Fruit fly (Drosophila melanogaster) whole organism, pupa: ENCODE results near the gene CG33639.

Source experiments
- CG10348 ChIP-seq: fragments of 200-800 bp; sonication (Bioruptor generic); IDR thresholded peaks from 2 replicates; pipeline ENCODE4 v1.3.6; 2022; ENCODE audit warnings: missing biosample characterization, missing genetic modification characterization
- CG12605 ChIP-seq: fragments of 200-800 bp; sonication (Bioruptor generic); IDR thresholded peaks from 2 replicates; pipeline ENCODE4 v1.3.6; 2022; ENCODE audit warnings: missing biosample characterization, missing genetic modification characterization
- CG13204 ChIP-seq: fragments of 200-800 bp; sonication (Bioruptor generic); optimal IDR thresholded peaks from 2 replicates; lab custom pipeline; 2018; ENCODE audit warnings: missing biosample characterization, mild to moderate bottlenecking, missing genetic modification characterization, moderate library complexity
- CG14655 ChIP-seq: fragments of 200-800 bp; sonication (Bioruptor generic); optimal IDR thresholded peaks from 3 replicates; lab custom pipeline; 2017; ENCODE audit warnings: mild to moderate bottlenecking, missing biosample characterization, missing genetic modification reagents, missing genetic modification characterization
- CG15710 ChIP-seq: fragments of 200-800 bp; sonication (Bioruptor generic); optimal IDR thresholded peaks from 2 replicates; lab custom pipeline; 2018; ENCODE audit warnings: missing biosample characterization, mild to moderate bottlenecking, missing genetic modification characterization, moderate library complexity
- CG17806 ChIP-seq: fragments of 200-800 bp; sonication (Bioruptor generic); optimal IDR thresholded peaks from 2 replicates; lab custom pipeline; 2018; ENCODE audit warnings: missing biosample characterization, mild to moderate bottlenecking, missing genetic modification characterization, moderate library complexity
- CG32121 ChIP-seq: fragments of 200-800 bp; sonication (Bioruptor generic); IDR thresholded peaks from 2 replicates; pipeline ENCODE4 v1.3.6; 2022; ENCODE audit warnings: missing biosample characterization, missing genetic modification characterization
- CG34367 ChIP-seq: fragments of 200-800 bp; sonication (Bioruptor generic); optimal IDR thresholded peaks from 2 replicates; lab custom pipeline; 2018; ENCODE audit warnings: missing biosample characterization, mild to moderate bottlenecking, missing genetic modification characterization
- CG4496 ChIP-seq: fragments of 200-800 bp; sonication (Bioruptor generic); IDR thresholded peaks from 3 replicates; pipeline ENCODE4 v1.3.6; 2022; ENCODE audit warnings: missing biosample characterization, missing genetic modification characterization
- CG8159 ChIP-seq: fragments of 200-800 bp; sonication (Bioruptor generic); optimal IDR thresholded peaks from 3 replicates; lab custom pipeline; 2018; ENCODE audit warnings: missing biosample characterization, mild to moderate bottlenecking, missing genetic modification characterization, moderate library complexity
- CG8301 ChIP-seq: fragments of 200-800 bp; sonication (Bioruptor generic); optimal IDR thresholded peaks from 2 replicates; lab custom pipeline; 2018; ENCODE audit warnings: missing biosample characterization, mild to moderate bottlenecking, missing genetic modification characterization
- CG9948 ChIP-seq: fragments of 200-800 bp; sonication (Bioruptor generic); optimal IDR thresholded peaks from 2 replicates; lab custom pipeline; 2018; ENCODE audit warnings: missing biosample characterization, mild to moderate bottlenecking, missing genetic modification characterization, moderate library complexity
- D1 ChIP-seq: fragments of 200-800 bp; sonication (Bioruptor generic); optimal IDR thresholded peaks from 2 replicates; lab custom pipeline; 2018; ENCODE audit warnings: missing biosample characterization, mild to moderate bottlenecking, missing genetic modification characterization, moderate library complexity
- EcR ChIP-seq: fragments of 200-800 bp; sonication (Bioruptor generic); optimal IDR thresholded peaks from 3 replicates; lab custom pipeline; 2019; ENCODE audit warnings: missing biosample characterization, missing genetic modification characterization, mild to moderate bottlenecking, moderate library complexity, missing genetic modification reagents
- Ets98B ChIP-seq: fragments of 200-800 bp; sonication (Bioruptor generic); IDR thresholded peaks from 2 replicates; pipeline ENCODE4 v1.3.6; 2022; ENCODE audit warnings: missing biosample characterization, missing genetic modification characterization
- Pif1A ChIP-seq: fragments of 200-800 bp; sonication (Bioruptor generic); optimal IDR thresholded peaks from 3 replicates; lab custom pipeline; 2016; ENCODE audit warnings: missing biosample characterization, missing genetic modification characterization
- Pif1B ChIP-seq: fragments of 200-800 bp; sonication (Bioruptor generic); optimal IDR thresholded peaks from 3 replicates; lab custom pipeline; 2016; ENCODE audit warnings: missing biosample characterization, missing genetic modification characterization
- Snoo ChIP-seq: fragments of 200-800 bp; sonication (Bioruptor generic); optimal IDR thresholded peaks from 3 replicates; lab custom pipeline; 2017; ENCODE audit warnings: missing biosample characterization, mild to moderate bottlenecking, missing genetic modification characterization, inconsistent platforms
- fd96Ca ChIP-seq: fragments of 200-800 bp; sonication (Bioruptor generic); IDR thresholded peaks from 3 replicates; pipeline ENCODE4 v1.3.6; 2022; ENCODE audit warnings: missing biosample characterization, missing genetic modification characterization
- gl ChIP-seq: fragments of 200-800 bp; sonication (Bioruptor generic); optimal IDR thresholded peaks from 2 replicates; lab custom pipeline; 2018; ENCODE audit warnings: missing biosample characterization, mild to moderate bottlenecking, missing genetic modification characterization
- rn ChIP-seq: fragments of 200-800 bp; sonication (Bioruptor generic); IDR thresholded peaks from 2 replicates; pipeline ENCODE4 v1.3.6; 2022; ENCODE audit warnings: missing biosample characterization, missing genetic modification characterization

The CG33639 gene

dm6 chrX:18262151-18262550 is 36.3 kb upstream of the CG33639 start:
- TF ChIP-seq gl (tag; lab: Kevin White, UChicago) = no peak
- TF ChIP-seq EcR (GFP tag; lab: Kevin White, UChicago) = no peak
- no peak for TF ChIP-seq Pif1A
- no peak for TF ChIP-seq CG32121 (GFP tag; lab: Robert Waterston, UW)
- no peak for TF ChIP-seq CG10348 (GFP tag; lab: Robert Waterston, UW)
- TF ChIP-seq Snoo (tag; lab: Kevin White, UChicago) = no peak
- TF ChIP-seq CG14655 (GFP tag; lab: Kevin White, UChicago) = peak; percentile 42
- TF ChIP-seq CG13204 (GFP tag; lab: Kevin White, UChicago) = no peak
- TF ChIP-seq D1 (tag; lab: Kevin White, UChicago) = no peak
- TF ChIP-seq CG15710 (tag; lab: Kevin White, UChicago) = peak; percentile 29
- no peak for TF ChIP-seq CG12605 (GFP tag; lab: Robert Waterston, UW)
- TF ChIP-seq CG9948 (tag; lab: Kevin White, UChicago) = peak; percentile 27
- peak; percentile 53 for TF ChIP-seq CG8159 (tag; lab: Kevin White, UChicago)
- TF ChIP-seq Ets98B (GFP tag; lab: Robert Waterston, UW) = no peak
- TF ChIP-seq CG4496 (GFP tag; lab: Robert Waterston, UW) = no peak
- no peak for TF ChIP-seq rn
- TF ChIP-seq CG8301 (tag; lab: Kevin White, UChicago) = no peak
- TF ChIP-seq CG17806 (tag; lab: Kevin White, UChicago) = peak; percentile 2
- TF ChIP-seq CG34367 (tag; lab: Kevin White, UChicago) = no peak
- no peak for TF ChIP-seq Pif1B
- no peak for TF ChIP-seq fd96Ca (GFP tag; lab: Robert Waterston, UW)

- no peak for TF ChIP-seq CG4496 (GFP tag; lab: Robert Waterston, UW)
- no peak for TF ChIP-seq D1 (tag; lab: Kevin White, UChicago)
- TF ChIP-seq CG12605 (GFP tag; lab: Robert Waterston, UW) = no peak
- TF ChIP-seq Pif1B = no peak
- TF ChIP-seq CG9948 (tag; lab: Kevin White, UChicago) = no peak
- no peak for TF ChIP-seq CG34367 (tag; lab: Kevin White, UChicago)
- no peak for TF ChIP-seq CG32121 (GFP tag; lab: Robert Waterston, UW)
- no peak for TF ChIP-seq rn
Observed at dm6 chrX:18261494-18261893, 35.6 kb upstream of the CG33639 start.

dm6 chrX:18259984-18260550 is 34.2 kb upstream of the CG33639 start:
- TF ChIP-seq CG34367 (tag; lab: Kevin White, UChicago) = no peak
- no peak for TF ChIP-seq rn
- no peak for TF ChIP-seq CG4496 (GFP tag; lab: Robert Waterston, UW)
- no peak for TF ChIP-seq CG15710 (tag; lab: Kevin White, UChicago)
- no peak for TF ChIP-seq CG8159 (tag; lab: Kevin White, UChicago)
- no peak for TF ChIP-seq Snoo (tag; lab: Kevin White, UChicago)
- TF ChIP-seq D1 (tag; lab: Kevin White, UChicago) = no peak
- no peak for TF ChIP-seq CG32121 (GFP tag; lab: Robert Waterston, UW)
- no peak for TF ChIP-seq CG10348 (GFP tag; lab: Robert Waterston, UW)
- TF ChIP-seq fd96Ca (GFP tag; lab: Robert Waterston, UW) = no peak
- no peak for TF ChIP-seq CG13204 (GFP tag; lab: Kevin White, UChicago)
- TF ChIP-seq CG8301 (tag; lab: Kevin White, UChicago) = no peak
- TF ChIP-seq CG17806 (tag; lab: Kevin White, UChicago) = no peak
- no peak for TF ChIP-seq EcR (GFP tag; lab: Kevin White, UChicago)
- TF ChIP-seq CG9948 (tag; lab: Kevin White, UChicago) = no peak
- TF ChIP-seq Ets98B (GFP tag; lab: Robert Waterston, UW) = no peak
- TF ChIP-seq CG12605 (GFP tag; lab: Robert Waterston, UW) = no peak

dm6 chrX:18259417-18259816 is 33.5 kb upstream of the CG33639 start, which contains the start of gene CG15059:
TSS of gene CG15059 (minus strand) at chrX:18259517.
- no peak for TF ChIP-seq CG13204 (GFP tag; lab: Kevin White, UChicago)

dm6 chrX:18256244-18256885 is 30.5 kb upstream of the CG33639 start:
- TF ChIP-seq CG4496 (GFP tag; lab: Robert Waterston, UW) = no peak
- no peak for TF ChIP-seq rn
- peak; percentile 77 for TF ChIP-seq CG15710 (tag; lab: Kevin White, UChicago)
- no peak for TF ChIP-seq fd96Ca (GFP tag; lab: Robert Waterston, UW)
- TF ChIP-seq EcR (GFP tag; lab: Kevin White, UChicago) = no peak
- peak; percentile 53 for TF ChIP-seq CG9948 (tag; lab: Kevin White, UChicago)
- TF ChIP-seq CG34367 (tag; lab: Kevin White, UChicago) = peak; percentile 26
- no peak for TF ChIP-seq CG32121 (GFP tag; lab: Robert Waterston, UW)
- no peak for TF ChIP-seq D1 (tag; lab: Kevin White, UChicago)
- no peak for TF ChIP-seq Pif1B
- TF ChIP-seq CG8301 (tag; lab: Kevin White, UChicago) = no peak
- peak; percentile 46 for TF ChIP-seq CG17806 (tag; lab: Kevin White, UChicago)
- no peak for TF ChIP-seq CG10348 (GFP tag; lab: Robert Waterston, UW)
- TF ChIP-seq CG8159 (tag; lab: Kevin White, UChicago) = peak; percentile 85
- peak; percentile 1 for TF ChIP-seq CG14655 (GFP tag; lab: Kevin White, UChicago)
- no peak for TF ChIP-seq Ets98B (GFP tag; lab: Robert Waterston, UW)
- TF ChIP-seq CG13204 (GFP tag; lab: Kevin White, UChicago) = no peak
- TF ChIP-seq Snoo (tag; lab: Kevin White, UChicago) = peak; percentile 69
